Fruit fly (Drosophila melanogaster): ENCODE data around the gene CycG.

The CycG gene

dm6 chr3R:31608438-31609188 is 3.9 kb downstream of the CycG start:
- TF ChIP-seq Sp1 (GFP tag; optimal IDR thresholded peaks at IDR 0.05), result no peak
- no peak for TF ChIP-seq rgr (GFP tag; optimal IDR thresholded peaks at IDR 0.05)
- no peak for TF ChIP-seq ey (GFP tag; optimal IDR thresholded peaks at IDR 0.05)
- TF ChIP-seq h (GFP tag; optimal IDR thresholded peaks at IDR 0.05), result peak; percentile 4
- TF ChIP-seq Hr78 (GFP tag; optimal IDR thresholded peaks at IDR 0.05), result no peak
- TF ChIP-seq CrebA (GFP tag; optimal IDR thresholded peaks at IDR 0.05; ENCODE audit: borderline replicate concordance), result no peak
- no peak for TF ChIP-seq jim (GFP tag; optimal IDR thresholded peaks at IDR 0.05)
- no peak for TF ChIP-seq CG9705 (GFP tag; optimal IDR thresholded peaks at IDR 0.05)
- TF ChIP-seq HLH106 (tag; optimal IDR thresholded peaks at IDR 0.05), result no peak
- peak; percentile 61 for TF ChIP-seq psq (GFP tag; optimal IDR thresholded peaks at IDR 0.05)
- peak; percentile 49 for TF ChIP-seq brk (GFP tag; optimal IDR thresholded peaks at IDR 0.05)
- peak in 1 of 2 experiments; percentile 21 for TF ChIP-seq dl (GFP tag; optimal IDR thresholded peaks at IDR 0.05; ENCODE audit: insufficient read depth in 1 of 2, partially characterized antibody in 2 of 2)
- no peak for TF ChIP-seq Rel (GFP tag; optimal IDR thresholded peaks at IDR 0.05)
- peak; percentile 85 for TF ChIP-seq Rel (tag; optimal IDR thresholded peaks at IDR 0.05)
- peak; percentile 17 for TF ChIP-seq br (GFP tag; optimal IDR thresholded peaks at IDR 0.05)
- no peak for TF ChIP-seq woc (GFP tag; optimal IDR thresholded peaks at IDR 0.05)
- no peak for TF ChIP-seq Jra (GFP tag; optimal IDR thresholded peaks at IDR 0.05)
- no peak for TF ChIP-seq sage (GFP tag; optimal IDR thresholded peaks at IDR 0.05)
- TF ChIP-seq pan (optimal IDR thresholded peaks at IDR 0.05), result no peak
- TF ChIP-seq OdsH (GFP tag; optimal IDR thresholded peaks at IDR 0.05), result peak; percentile 31
- no peak for TF ChIP-seq CG32264 (GFP tag; optimal IDR thresholded peaks at IDR 0.05)
- TF ChIP-seq Dfd (GFP tag; optimal IDR thresholded peaks at IDR 0.05), result no peak
- peak; percentile 21 for TF ChIP-seq Dif (GFP tag; optimal IDR thresholded peaks at IDR 0.05; ENCODE audit: partially characterized antibody)
- no peak for TF ChIP-seq GATAd (GFP tag; optimal IDR thresholded peaks at IDR 0.05)
- TF ChIP-seq Myc (optimal IDR thresholded peaks at IDR 0.05), result no peak
- TF ChIP-seq dsf (GFP tag; optimal IDR thresholded peaks at IDR 0.05; ENCODE audit: borderline replicate concordance), result no peak
- TF ChIP-seq N (GFP tag; optimal IDR thresholded peaks at IDR 0.05), result peak; percentile 93
- TF ChIP-seq Vsx2 (GFP tag; optimal IDR thresholded peaks at IDR 0.05; ENCODE audit: partially characterized antibody), result no peak
- TF ChIP-seq foxo (GFP tag; optimal IDR thresholded peaks at IDR 0.05), result peak in 1 of 2 experiments; percentile 2
- TF ChIP-seq Mio (GFP tag; optimal IDR thresholded peaks at IDR 0.05), result no peak
- no peak for TF ChIP-seq dmrt93B (GFP tag; optimal IDR thresholded peaks at IDR 0.05)
- TF ChIP-seq Hnf4 (GFP tag; optimal IDR thresholded peaks at IDR 0.05), result peak; percentile 29
- peak; percentile 33 for TF ChIP-seq fru (GFP tag; optimal IDR thresholded peaks at IDR 0.05)
- TF ChIP-seq Abd-B (GFP tag; optimal IDR thresholded peaks at IDR 0.05), result no peak
- TF ChIP-seq Hr83 (GFP tag; optimal IDR thresholded peaks at IDR 0.05; ENCODE audit: poor library complexity, severe bottlenecking), result peak; percentile 12
- no peak for TF ChIP-seq tai (GFP tag; optimal IDR thresholded peaks at IDR 0.05)
- TF ChIP-seq lola (GFP tag; optimal IDR thresholded peaks at IDR 0.05), result no peak
- TF ChIP-seq usp (GFP tag; optimal IDR thresholded peaks at IDR 0.05), result no peak
- no peak for TF ChIP-seq sv (GFP tag; optimal IDR thresholded peaks at IDR 0.05)

dm6 chr3R:31608030-31608429 is 4.4 kb downstream of the CycG start:
- no peak for TF ChIP-seq CG32264 (GFP tag; optimal IDR thresholded peaks at IDR 0.05)
- TF ChIP-seq woc (GFP tag; optimal IDR thresholded peaks at IDR 0.05), result no peak
- no peak for TF ChIP-seq sage (GFP tag; optimal IDR thresholded peaks at IDR 0.05)
- TF ChIP-seq usp (GFP tag; optimal IDR thresholded peaks at IDR 0.05), result no peak
- TF ChIP-seq brk (GFP tag; optimal IDR thresholded peaks at IDR 0.05), result no peak
